Worm (Caenorhabditis elegans) whole organism, young adult: ENCODE measurements around the gene chts-1.
A peak's percentile ranks its signal among the peaks of the same experiment; 100 is the strongest.

Experiments used
- B0261.1 ChIP-seq: sonication (generic microtip); optimal IDR thresholded peaks from 2 replicates; lab custom pipeline; 2016; ENCODE audit warnings: mild to moderate bottlenecking, missing genetic modification characterization, moderate library complexity, missing compliant biosample characterization
- C06A6.2 ChIP-seq: fragments of 200-800 bp; sonication (Bioruptor generic); conservative IDR thresholded peaks from 2 replicates; pipeline ENCODE4 v1.3.6; 2022; ENCODE audit warnings: missing genetic modification characterization, missing compliant biosample characterization
- F10E7.11 ChIP-seq: sonication (generic microtip); optimal IDR thresholded peaks from 2 replicates; lab custom pipeline; 2017; ENCODE audit warnings: mild to moderate bottlenecking, missing genetic modification characterization, moderate library complexity, missing compliant biosample characterization
- F23B12.7 ChIP-seq: sonication (generic microtip); optimal IDR thresholded peaks from 2 replicates; lab custom pipeline; 2017; ENCODE audit warnings: missing genetic modification characterization, mild to moderate bottlenecking, missing compliant biosample characterization, antibody characterized with exemption, moderate library complexity; ENCODE audit not compliant: insufficient read depth
- F49E8.2 ChIP-seq: sonication (generic microtip); optimal IDR thresholded peaks from 3 replicates; lab custom pipeline; 2017; ENCODE audit warnings: missing genetic modification characterization, mild to moderate bottlenecking, missing compliant biosample characterization, antibody characterized with exemption, moderate library complexity; ENCODE audit not compliant: insufficient read depth
- F55B11.4 ChIP-seq: sonication (generic microtip); optimal IDR thresholded peaks from 2 replicates; lab custom pipeline; 2016; ENCODE audit warnings: missing compliant biosample characterization, missing genetic modification characterization, borderline replicate concordance; ENCODE audit not compliant: insufficient read depth
- F57C9.4 ChIP-seq: sonication (generic microtip); optimal IDR thresholded peaks from 2 replicates; lab custom pipeline; 2017; ENCODE audit warnings: mild to moderate bottlenecking, missing genetic modification characterization, missing compliant biosample characterization
- T07F8.4 ChIP-seq: sonication (generic microtip); optimal IDR thresholded peaks from 2 replicates; lab custom pipeline; 2016; ENCODE audit warnings: mild to moderate bottlenecking, missing genetic modification characterization, moderate library complexity, missing compliant biosample characterization
- Y53F4B.3 ChIP-seq: fragments of 200-800 bp; sonication (Bioruptor generic); IDR thresholded peaks from 2 replicates; pipeline ENCODE4 v1.3.6; 2022; ENCODE audit warnings: missing genetic modification reagents, missing genetic modification characterization, missing compliant biosample characterization
- Y67H2A.10 ChIP-seq: fragments of 200-800 bp; sonication (Bioruptor generic); conservative IDR thresholded peaks from 2 replicates; pipeline ENCODE4 v1.3.6; 2022; ENCODE audit warnings: missing genetic modification reagents, missing genetic modification characterization, missing compliant biosample characterization
- Y79H2A.3 ChIP-seq: fragments of 200-800 bp; sonication (Bioruptor generic); conservative IDR thresholded peaks from 2 replicates; pipeline ENCODE4 v1.3.6; 2022; ENCODE audit warnings: missing genetic modification reagents, missing genetic modification characterization, missing compliant biosample characterization
- akir-1 ChIP-seq: fragments of 200-800 bp; sonication (Bioruptor generic); optimal IDR thresholded peaks from 2 replicates; lab custom pipeline; 2018; ENCODE audit warnings: mild to moderate bottlenecking, missing genetic modification characterization, moderate library complexity, missing compliant biosample characterization
- aptf-2 ChIP-seq: fragments of 200-800 bp; sonication (Bioruptor generic); conservative IDR thresholded peaks from 2 replicates; pipeline ENCODE4 v1.3.6; 2022; ENCODE audit warnings: missing genetic modification reagents, missing genetic modification characterization, missing compliant biosample characterization
- athp-1 ChIP-seq: sonication (generic microtip); optimal IDR thresholded peaks from 2 replicates; lab custom pipeline; 2017; ENCODE audit warnings: mild to moderate bottlenecking, missing genetic modification characterization, missing compliant biosample characterization
- attf-5 ChIP-seq: fragments of 200-800 bp; sonication (Bioruptor generic); optimal IDR thresholded peaks from 2 replicates; lab custom pipeline; 2018; ENCODE audit warnings: mild to moderate bottlenecking, missing genetic modification characterization, missing compliant biosample characterization
- attf-6 ChIP-seq: fragments of 200-800 bp; sonication (Bioruptor generic); IDR thresholded peaks from 2 replicates; pipeline ENCODE4 v1.3.6; 2022; ENCODE audit warnings: missing genetic modification reagents, missing genetic modification characterization, missing compliant biosample characterization
- cebp-2 ChIP-seq: fragments of 200-800 bp; sonication (Bioruptor generic); IDR thresholded peaks from 2 replicates; pipeline ENCODE4 v1.3.6; 2022; ENCODE audit warnings: missing genetic modification characterization, missing compliant biosample characterization
- ceh-100 ChIP-seq: fragments of 200-800 bp; sonication (Bioruptor generic); IDR thresholded peaks from 2 replicates; pipeline ENCODE4 v1.3.6; 2022; ENCODE audit warnings: missing genetic modification reagents, missing genetic modification characterization, missing compliant biosample characterization
- ceh-27 ChIP-seq: fragments of 200-800 bp; sonication (Bioruptor generic); optimal IDR thresholded peaks from 2 replicates; lab custom pipeline; 2018; ENCODE audit warnings: mild to moderate bottlenecking, missing genetic modification characterization, moderate library complexity, missing compliant biosample characterization
- dpl-1 ChIP-seq: fragments of 150-350 bp; optimal IDR thresholded peaks from 2 replicates; lab custom pipeline; 2014; ENCODE audit warnings: missing biosample characterization, missing genetic modification reagents, missing genetic modification characterization
- egl-18 ChIP-seq: fragments of 200-800 bp; sonication (Bioruptor generic); IDR thresholded peaks from 2 replicates; pipeline ENCODE4 v1.3.6; 2022; ENCODE audit warnings: missing genetic modification reagents, missing genetic modification characterization, missing compliant biosample characterization
- egrh-3 ChIP-seq: fragments of 200-800 bp; sonication (Bioruptor generic); IDR thresholded peaks from 2 replicates; pipeline ENCODE4 v1.3.6; 2022; ENCODE audit warnings: missing genetic modification reagents, missing genetic modification characterization, missing compliant biosample characterization
- gei-17 ChIP-seq: fragments of 200-800 bp; sonication (Bioruptor generic); optimal IDR thresholded peaks from 2 replicates; lab custom pipeline; 2018; ENCODE audit warnings: mild to moderate bottlenecking, missing genetic modification characterization, missing compliant biosample characterization
- him-1 ChIP-seq: sonication (generic microtip); optimal IDR thresholded peaks from 2 replicates; lab custom pipeline; 2016; ENCODE audit warnings: missing genotype, missing genetic modification reagents, missing genetic modification characterization, missing compliant biosample characterization
- hlh-26 ChIP-seq: fragments of 200-800 bp; sonication (Bioruptor generic); conservative IDR thresholded peaks from 2 replicates; pipeline ENCODE4 v1.3.6; 2022; ENCODE audit warnings: missing genetic modification reagents, missing genetic modification characterization, missing compliant biosample characterization
- hrde-1 ChIP-seq: sonication (generic microtip); optimal IDR thresholded peaks from 2 replicates; lab custom pipeline; 2016; ENCODE audit warnings: missing genetic modification characterization, mild to moderate bottlenecking, missing compliant biosample characterization, moderate library complexity, missing genotype, missing genetic modification reagents, borderline replicate concordance
- hsf-1 ChIP-seq: fragments of 200-800 bp; sonication (Bioruptor generic); IDR thresholded peaks from 2 replicates; pipeline ENCODE4 v1.3.6; 2022; ENCODE audit warnings: missing genetic modification reagents, missing genetic modification characterization, missing compliant biosample characterization
- let-526 ChIP-seq: fragments of 200-800 bp; sonication (Bioruptor generic); IDR thresholded peaks from 2 replicates; pipeline ENCODE4 v1.3.6; 2022; ENCODE audit warnings: missing genetic modification reagents, missing genetic modification characterization, missing compliant biosample characterization
- lin-26 ChIP-seq: fragments of 200-800 bp; sonication (Bioruptor generic); IDR thresholded peaks from 2 replicates; pipeline ENCODE4 v1.3.6; 2022; ENCODE audit warnings: missing genetic modification reagents, missing genetic modification characterization, missing compliant biosample characterization
- lin-40 ChIP-seq: sonication (generic microtip); optimal IDR thresholded peaks from 2 replicates; lab custom pipeline; 2016; ENCODE audit warnings: missing genetic modification characterization, mild to moderate bottlenecking, missing compliant biosample characterization, missing genotype, missing genetic modification reagents
- lsy-27 ChIP-seq: sonication (generic microtip); optimal IDR thresholded peaks from 2 replicates; lab custom pipeline; 2017; ENCODE audit warnings: missing genetic modification characterization, mild to moderate bottlenecking, missing compliant biosample characterization, antibody characterized with exemption, missing genotype, borderline replicate concordance; ENCODE audit not compliant: insufficient read depth
- madf-6 ChIP-seq: fragments of 200-800 bp; sonication (Bioruptor generic); IDR thresholded peaks from 2 replicates; pipeline ENCODE4 v1.3.6; 2022; ENCODE audit warnings: missing genetic modification reagents, missing genetic modification characterization, missing compliant biosample characterization
- mcd-1 ChIP-seq: fragments of 200-800 bp; sonication (Bioruptor generic); IDR thresholded peaks from 2 replicates; pipeline ENCODE4 v1.3.6; 2022; ENCODE audit warnings: missing genetic modification reagents, missing genetic modification characterization, missing compliant biosample characterization
- mes-4 ChIP-seq: sonication (generic microtip); optimal IDR thresholded peaks from 2 replicates; lab custom pipeline; 2016; ENCODE audit warnings: missing genotype, missing genetic modification characterization, missing compliant biosample characterization
- nhr-120 ChIP-seq: fragments of 200-800 bp; sonication (Bioruptor generic); IDR thresholded peaks from 2 replicates; pipeline ENCODE4 v1.3.6; 2022; ENCODE audit warnings: missing genetic modification characterization, missing compliant biosample characterization
- nhr-27 ChIP-seq: fragments of 200-800 bp; sonication (Bioruptor generic); optimal IDR thresholded peaks from 2 replicates; lab custom pipeline; 2018; ENCODE audit warnings: mild to moderate bottlenecking, missing genetic modification characterization, moderate library complexity, missing compliant biosample characterization
- pbrm-1 ChIP-seq: fragments of 200-800 bp; sonication (Bioruptor generic); IDR thresholded peaks from 2 replicates; pipeline ENCODE4 v1.3.6; 2022; ENCODE audit warnings: missing genetic modification reagents, missing genetic modification characterization, missing compliant biosample characterization
- pha-4 ChIP-seq: fragments of 150-350 bp; sonication (generic microtip); optimal IDR thresholded peaks from 2 replicates; lab custom pipeline; 2014; ENCODE audit warnings: missing biosample characterization, missing genetic modification reagents, missing genetic modification characterization
- rec-8 ChIP-seq, 2 experiments: sonication (generic microtip); optimal IDR thresholded peaks; 2 replicates each; lab custom pipeline; 2016; ENCODE audit warnings: mild to moderate bottlenecking in 2 of 2, missing genetic modification characterization in 2 of 2, missing genetic modification reagents in 2 of 2, missing genotype in 2 of 2, missing biosample characterization in 1 of 2, missing compliant biosample characterization in 1 of 2, moderate library complexity in 1 of 2
- repo-1 ChIP-seq: sonication (generic microtip); optimal IDR thresholded peaks from 2 replicates; lab custom pipeline; 2017; ENCODE audit warnings: mild to moderate bottlenecking, missing genetic modification characterization, missing compliant biosample characterization
- somi-1 ChIP-seq: fragments of 200-800 bp; sonication (Bioruptor generic); optimal IDR thresholded peaks from 2 replicates; lab custom pipeline; 2018; ENCODE audit warnings: mild to moderate bottlenecking, missing genetic modification characterization, missing compliant biosample characterization
- tbp1 ChIP-seq: fragments of 200-800 bp; sonication (Bioruptor generic); optimal IDR thresholded peaks from 2 replicates; lab custom pipeline; 2018; ENCODE audit warnings: mild to moderate bottlenecking, missing genetic modification characterization, missing compliant biosample characterization
- unc-130 ChIP-seq: sonication (generic microtip); optimal IDR thresholded peaks from 2 replicates; lab custom pipeline; 2016; ENCODE audit warnings: missing genetic modification reagents, missing genetic modification characterization, missing compliant biosample characterization
- xnd-1 ChIP-seq: sonication (generic microtip); optimal IDR thresholded peaks from 2 replicates; lab custom pipeline; 2016; ENCODE audit warnings: missing genotype, missing genetic modification reagents, missing genetic modification characterization, missing compliant biosample characterization
- ztf-18 ChIP-seq: sonication (generic microtip); optimal IDR thresholded peaks from 2 replicates; lab custom pipeline; 2016; ENCODE audit warnings: missing genotype, mild to moderate bottlenecking, missing genetic modification characterization, missing compliant biosample characterization
- ztf-25 ChIP-seq: fragments of 200-800 bp; sonication (Bioruptor generic); IDR thresholded peaks from 2 replicates; pipeline ENCODE4 v1.3.6; 2022; ENCODE audit warnings: missing genetic modification reagents, missing genetic modification characterization, missing compliant biosample characterization
- ztf-3 ChIP-seq: fragments of 200-800 bp; sonication (Bioruptor generic); optimal IDR thresholded peaks from 2 replicates; lab custom pipeline; 2018; ENCODE audit warnings: mild to moderate bottlenecking, missing genetic modification characterization, missing compliant biosample characterization
- ztf-6 ChIP-seq: fragments of 200-800 bp; sonication (Bioruptor generic); IDR thresholded peaks from 2 replicates; pipeline ENCODE4 v1.3.6; 2022; ENCODE audit warnings: missing genetic modification reagents, missing genetic modification characterization, missing compliant biosample characterization

chts-1 gene

ce11 chrX:7512714-7513113, 6.8 kb downstream of the chts-1 start:
- TF ChIP-seq athp-1 (tag; lab: Kevin White, UChicago) (no peak), F23B12.7 (no peak), mcd-1 (no peak), F57C9.4 (tag; lab: Kevin White, UChicago) (no peak), madf-6 (no peak), lin-40 (no peak), pha-4 (tag; lab: Kevin White, UChicago) (no peak), xnd-1 (tag; lab: Kevin White, UChicago) (no peak), F49E8.2 (tag; lab: Kevin White, UChicago) (no peak), Y67H2A.10 (no peak), ceh-100 (no peak), attf-6 (GFP tag; lab: Robert Waterston, UW) (no peak), mes-4 (tag; lab: Kevin White, UChicago) (no peak), gei-17 (GFP tag; lab: Kevin White, UChicago) (no peak), hlh-26 (no peak), egl-18 (GFP tag; lab: Robert Waterston, UW) (no peak), aptf-2 (no peak), ceh-27 (GFP tag; lab: Kevin White, UChicago) (no peak), somi-1 (GFP tag; lab: Kevin White, UChicago) (no peak), rec-8 (tag; optimal IDR thresholded peaks at IDR 0.05; lab: Kevin White, UChicago) (no peak)

ce11 chrX:7507141-7507540, 12.3 kb downstream of the chts-1 start:
- TF ChIP-seq lin-26 (GFP tag; lab: Robert Waterston, UW) (peak; percentile 88), egrh-3 (no peak), let-526 (GFP tag; lab: Robert Waterston, UW) (no peak), ztf-3 (no peak), T07F8.4 (tag; lab: Kevin White, UChicago) (peak; percentile 47), F10E7.11 (no peak), hlh-26 (no peak), ztf-18 (tag; lab: Kevin White, UChicago) (peak; percentile 52), unc-130 (GFP tag; lab: Kevin White, UChicago) (peak; percentile 29), B0261.1 (tag; lab: Kevin White, UChicago) (peak; percentile 70), cebp-2 (GFP tag; lab: Robert Waterston, UW) (no peak), nhr-27 (tag; lab: Kevin White, UChicago) (no peak), pbrm-1 (GFP tag; lab: Robert Waterston, UW) (peak; percentile 51; the same call in 1 of the 2 replicates), F55B11.4 (tag; lab: Kevin White, UChicago) (no peak), hrde-1 (tag; lab: Kevin White, UChicago) (peak; percentile 36), Y79H2A.3 (GFP tag; lab: Robert Waterston, UW) (no peak), lsy-27 (no peak), madf-6 (no peak), nhr-120 (GFP tag; lab: Robert Waterston, UW) (no peak), repo-1 (tag; lab: Kevin White, UChicago) (no peak), F49E8.2 (tag; lab: Kevin White, UChicago) (no peak), ztf-6 (0 out of 2 replicates have a peak, but pooled peaks have one; percentile 10), hsf-1 (GFP tag; lab: Robert Waterston, UW) (no peak), dpl-1 (GFP tag; lab: Kevin White, UChicago) (no peak), attf-5 (GFP tag; lab: Kevin White, UChicago) (peak; percentile 7), tbp1 (GFP tag; lab: Kevin White, UChicago) (peak; percentile 90), him-1 (peak; percentile 65), C06A6.2 (no peak), akir-1 (no peak), Y53F4B.3 (GFP tag; lab: Robert Waterston, UW) (no peak), ztf-25 (GFP tag; lab: Robert Waterston, UW) (0 out of 2 replicates have a peak, but pooled peaks have one; percentile 65)
